Worm (Caenorhabditis elegans): ENCODE results near the gene sprp-4.

sprp-4 gene

ce11 chrX:8808740-8809139, 44.7 kb downstream of the sprp-4 start:
- TF ChIP-seq hmg-4 (GFP tag; optimal IDR thresholded peaks at IDR 0.05) = no peak
- no peak for TF ChIP-seq sea-1 (GFP tag; conservative IDR thresholded peaks at IDR 0.05)
- TF ChIP-seq tbx-37 (GFP tag; conservative IDR thresholded peaks at IDR 0.05) = no peak
- TF ChIP-seq B0310.2 (tag; optimal IDR thresholded peaks at IDR 0.05) = no peak
- TF ChIP-seq hnd-1 (tag; optimal IDR thresholded peaks at IDR 0.05) = no peak
- TF ChIP-seq F13C5.2 (tag; optimal IDR thresholded peaks at IDR 0.05) = no peak
- no peak for TF ChIP-seq scrt-1 (GFP tag; IDR thresholded peaks at IDR 0.05)
- no peak for TF ChIP-seq ceh-13 (GFP tag; optimal IDR thresholded peaks at IDR 0.05)
- TF ChIP-seq aly-1 (tag; optimal IDR thresholded peaks at IDR 0.05) = no peak
- no peak for TF ChIP-seq ama-1 (optimal IDR thresholded peaks at IDR 0.05)
- no peak for TF ChIP-seq hmbx-1 (tag; optimal IDR thresholded peaks at IDR 0.05)
- TF ChIP-seq tbx-11 (GFP tag; IDR thresholded peaks at IDR 0.05) = no peak
- TF ChIP-seq pes-1 (GFP tag; IDR thresholded peaks at IDR 0.05) = no peak
- no peak for TF ChIP-seq ceh-36 (tag; optimal IDR thresholded peaks at IDR 0.05)

ce11 chrX:8806070-8806799, 47.2 kb downstream of the sprp-4 start, which contains the start of gene R04E5.8:
TSS of gene R04E5.8 (minus strand) at chrX:8806120.
- TF ChIP-seq scrt-1 (GFP tag; IDR thresholded peaks at IDR 0.05) = no peak
- TF ChIP-seq tbx-11 (GFP tag; IDR thresholded peaks at IDR 0.05) = no peak
- no peak for TF ChIP-seq ceh-36 (tag; optimal IDR thresholded peaks at IDR 0.05)
- no peak for TF ChIP-seq tbx-37 (GFP tag; conservative IDR thresholded peaks at IDR 0.05)
- TF ChIP-seq tra-4 (tag; optimal IDR thresholded peaks at IDR 0.05) = no peak
- TF ChIP-seq flt-1 (GFP tag; IDR thresholded peaks at IDR 0.05) = no peak
- no peak for TF ChIP-seq B0310.2 (tag; optimal IDR thresholded peaks at IDR 0.05)
- TF ChIP-seq hmg-4 (GFP tag; optimal IDR thresholded peaks at IDR 0.05) = peak; percentile 33
- no peak for TF ChIP-seq sea-1 (GFP tag; conservative IDR thresholded peaks at IDR 0.05)

DNA sequence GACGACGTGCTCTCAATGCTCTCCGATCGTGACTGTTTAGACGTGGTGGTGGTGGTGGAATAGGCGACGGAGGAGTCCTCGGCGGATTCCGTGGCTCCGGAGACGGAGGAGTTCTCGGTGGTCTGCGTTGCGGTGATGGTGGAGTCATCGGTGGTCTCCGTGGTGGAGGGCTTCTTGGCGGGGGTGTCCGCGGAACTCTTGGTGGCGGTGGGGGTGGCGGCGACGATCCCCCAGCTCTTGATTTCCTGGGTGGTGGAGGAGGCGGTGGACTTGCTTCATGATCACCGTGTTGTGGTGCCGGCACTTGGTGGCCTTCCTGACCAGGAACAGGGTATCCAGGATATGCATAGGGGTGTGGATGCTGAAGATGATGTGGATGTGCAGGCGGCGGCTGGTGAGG, 47.9 kb downstream of the sprp-4 start:
- TF ChIP-seq hmbx-1 (tag; optimal IDR thresholded peaks at IDR 0.05) (no peak), hmg-4 (GFP tag; optimal IDR thresholded peaks at IDR 0.05) (peak; percentile 30), ama-1 (optimal IDR thresholded peaks at IDR 0.05) (no peak), ets-7 (tag; optimal IDR thresholded peaks at IDR 0.05) (no peak), scrt-1 (GFP tag; IDR thresholded peaks at IDR 0.05) (no peak)

DNA sequence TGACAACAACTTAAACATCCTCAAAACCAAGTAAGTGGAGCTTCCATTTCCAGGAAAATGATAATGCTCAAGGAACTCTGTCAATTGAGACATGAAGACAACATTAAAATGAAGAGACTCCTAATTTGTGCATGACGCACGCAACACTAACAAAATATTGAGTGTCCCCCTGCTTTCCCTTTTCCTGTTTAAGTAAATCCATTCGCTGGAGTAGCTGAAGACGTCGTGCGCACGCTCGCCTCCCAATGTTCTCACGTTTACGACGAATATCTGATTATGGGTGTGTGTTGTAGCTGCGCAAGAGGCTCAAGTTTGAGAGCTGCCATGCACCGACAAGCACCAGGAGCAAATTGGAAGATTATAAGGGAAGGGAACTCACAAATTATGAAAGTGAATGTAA, 52.4 kb downstream of the sprp-4 start:
- no peak for TF ChIP-seq hmg-4 (GFP tag; optimal IDR thresholded peaks at IDR 0.05)

DNA sequence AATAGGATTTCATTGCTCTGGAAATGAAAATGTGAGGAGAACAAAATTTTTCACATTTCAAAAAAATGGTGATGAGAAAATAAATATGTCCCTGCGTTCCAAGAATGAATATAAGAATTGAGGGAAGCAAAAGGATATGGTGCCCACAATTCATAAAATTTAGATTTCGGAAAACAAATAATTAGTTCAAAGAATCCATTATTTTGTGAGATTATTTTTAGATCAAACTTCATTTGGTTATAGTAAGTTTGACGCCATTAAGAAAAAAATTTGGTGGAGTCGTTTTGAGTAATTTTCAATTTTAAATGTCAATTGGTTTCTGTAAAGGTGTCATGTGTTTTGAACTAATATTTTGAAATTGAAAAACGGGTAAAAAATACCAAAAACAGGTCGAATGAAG, 53.1 kb downstream of the sprp-4 start:
- no peak for TF ChIP-seq tbx-11 (GFP tag; IDR thresholded peaks at IDR 0.05)
- no peak for TF ChIP-seq pes-1 (GFP tag; IDR thresholded peaks at IDR 0.05)
- no peak for TF ChIP-seq hnd-1 (tag; optimal IDR thresholded peaks at IDR 0.05)
- TF ChIP-seq ceh-13 (GFP tag; optimal IDR thresholded peaks at IDR 0.05) = no peak
- TF ChIP-seq tbx-37 (GFP tag; conservative IDR thresholded peaks at IDR 0.05) = no peak
- TF ChIP-seq tra-4 (tag; optimal IDR thresholded peaks at IDR 0.05) = no peak
- TF ChIP-seq ets-7 (tag; optimal IDR thresholded peaks at IDR 0.05) = no peak

- TF ChIP-seq tra-4 (tag; optimal IDR thresholded peaks at IDR 0.05) (no peak), tbx-37 (GFP tag; conservative IDR thresholded peaks at IDR 0.05) (no peak), hmg-4 (GFP tag; optimal IDR thresholded peaks at IDR 0.05) (no peak), F13C5.2 (tag; optimal IDR thresholded peaks at IDR 0.05) (no peak), flt-1 (GFP tag; IDR thresholded peaks at IDR 0.05) (no peak), ceh-13 (GFP tag; optimal IDR thresholded peaks at IDR 0.05) (no peak), aly-1 (tag; optimal IDR thresholded peaks at IDR 0.05) (no peak), hnd-1 (tag; optimal IDR thresholded peaks at IDR 0.05) (no peak), ceh-36 (tag; optimal IDR thresholded peaks at IDR 0.05) (no peak), tbx-11 (GFP tag; IDR thresholded peaks at IDR 0.05) (no peak), ama-1 (optimal IDR thresholded peaks at IDR 0.05) (no peak), B0310.2 (tag; optimal IDR thresholded peaks at IDR 0.05) (no peak), ets-7 (tag; optimal IDR thresholded peaks at IDR 0.05) (no peak), scrt-1 (GFP tag; IDR thresholded peaks at IDR 0.05) (no peak)
Observed at ce11 chrX:8799925-8800324, 53.5 kb downstream of the sprp-4 start.
